Worm (Caenorhabditis elegans) whole organism, L4/young adult: ENCODE measurements around the gene C48D1.5.

Experiments
- dao-5 ChIP-seq: sonication (generic microtip); optimal IDR thresholded peaks from 2 replicates; lab custom pipeline; 2016; ENCODE audit warnings: missing genotype, missing genetic modification characterization, moderate library complexity, missing compliant biosample characterization
- him-1 ChIP-seq: sonication (generic microtip); optimal IDR thresholded peaks from 2 replicates; lab custom pipeline; 2016; ENCODE audit warnings: missing genotype, missing genetic modification reagents, missing genetic modification characterization, missing compliant biosample characterization

DNA sequence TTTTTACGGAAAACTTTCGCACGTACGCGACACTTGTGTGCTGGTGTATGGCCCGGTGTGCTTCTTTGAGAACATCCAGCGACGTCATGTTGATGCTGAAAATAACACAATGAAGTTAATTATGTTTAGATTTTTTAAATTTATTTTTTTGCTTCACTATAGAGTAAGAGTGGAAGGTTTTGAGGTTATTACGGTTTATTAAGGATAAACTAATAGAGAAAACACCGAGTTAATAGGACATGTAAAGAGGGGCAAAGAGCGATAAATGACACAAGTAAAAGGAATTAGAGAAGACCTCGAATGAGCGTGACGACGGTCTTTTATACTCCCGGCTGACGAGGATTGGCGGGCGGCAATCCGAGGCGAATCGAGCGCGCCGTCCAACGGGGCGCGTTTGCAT lies 32.8 kb upstream of the C48D1.5 start, which contains the start of gene F58D2.4:
- no peak for TF ChIP-seq him-1
- no peak for TF ChIP-seq dao-5 (tag; lab: Kevin White, UChicago)
